Fruit fly (Drosophila melanogaster) whole organism, embryonic: ENCODE results near the gene IleRS-m.

Experiments
- Bgb ChIP-seq: fragments of 200-800 bp; sonication (Bioruptor generic); IDR thresholded peaks from 2 replicates; pipeline ENCODE4 v1.3.6; 2022; ENCODE audit warnings: missing biosample characterization, missing genetic modification characterization; ENCODE audit not compliant: partially characterized antibody
- BtbVII ChIP-seq: fragments of 200-800 bp; sonication (Bioruptor generic); optimal IDR thresholded peaks from 3 replicates; lab custom pipeline; 2017; ENCODE audit warnings: missing biosample characterization, mild to moderate bottlenecking, missing genetic modification characterization
- Bteb2 ChIP-seq: fragments of 200-800 bp; sonication (Bioruptor generic); optimal IDR thresholded peaks from 2 replicates; lab custom pipeline; 2016; ENCODE audit warnings: missing biosample characterization, missing genetic modification characterization
- CG10543 ChIP-seq: fragments of 200-800 bp; sonication (Bioruptor generic); optimal IDR thresholded peaks from 3 replicates; lab custom pipeline; 2017; ENCODE audit warnings: missing biosample characterization, mild to moderate bottlenecking, missing genetic modification characterization, moderate library complexity
- CG11093 ChIP-seq: fragments of 200-800 bp; sonication (Bioruptor generic); IDR thresholded peaks from 3 replicates; pipeline ENCODE4 v1.3.6; 2022; ENCODE audit warnings: missing biosample characterization, missing genetic modification characterization
- CG11456 ChIP-seq: fragments of 200-800 bp; sonication (Bioruptor generic); IDR thresholded peaks from 3 replicates; pipeline ENCODE4 v1.3.6; 2022; ENCODE audit warnings: missing biosample characterization, missing genetic modification characterization
- CG12299 ChIP-seq: fragments of 200-800 bp; sonication (Bioruptor generic); optimal IDR thresholded peaks from 2 replicates; lab custom pipeline; 2018; ENCODE audit warnings: missing biosample characterization, mild to moderate bottlenecking, missing genetic modification characterization
- CG12769 ChIP-seq: fragments of 200-800 bp; sonication (Bioruptor generic); optimal IDR thresholded peaks from 2 replicates; lab custom pipeline; 2019; ENCODE audit warnings: missing biosample characterization, mild to moderate bottlenecking, missing genetic modification characterization, moderate library complexity
- CG13424 ChIP-seq: fragments of 200-800 bp; sonication (Bioruptor generic); optimal IDR thresholded peaks from 2 replicates; lab custom pipeline; 2019; ENCODE audit warnings: missing biosample characterization, mild to moderate bottlenecking, missing genetic modification characterization, moderate library complexity
- CG14014 ChIP-seq: fragments of 200-800 bp; sonication (Bioruptor generic); IDR thresholded peaks from 2 replicates; pipeline ENCODE4 v1.3.6; 2022; ENCODE audit warnings: missing biosample characterization, missing genetic modification characterization
- CG14860 ChIP-seq: fragments of 200-800 bp; sonication (Bioruptor generic); IDR thresholded peaks from 3 replicates; pipeline ENCODE4 v1.3.6; 2022; ENCODE audit warnings: missing biosample characterization, missing genetic modification characterization; ENCODE audit not compliant: partially characterized antibody
- CG14965 ChIP-seq: fragments of 200-800 bp; sonication (Bioruptor generic); optimal IDR thresholded peaks from 2 replicates; lab custom pipeline; 2016; ENCODE audit warnings: missing biosample characterization, missing genetic modification characterization, borderline replicate concordance
- CG1602 ChIP-seq: fragments of 200-800 bp; sonication (Bioruptor generic); optimal IDR thresholded peaks from 3 replicates; lab custom pipeline; 2016; ENCODE audit warnings: missing biosample characterization, missing genetic modification characterization
- CG17802 ChIP-seq: fragments of 200-800 bp; sonication (Bioruptor generic); optimal IDR thresholded peaks from 2 replicates; lab custom pipeline; 2018; ENCODE audit warnings: missing biosample characterization, mild to moderate bottlenecking, missing genetic modification characterization, moderate library complexity
- CG18011 ChIP-seq: fragments of 200-800 bp; sonication (Bioruptor generic); optimal IDR thresholded peaks from 2 replicates; lab custom pipeline; 2017; ENCODE audit warnings: missing biosample characterization, missing genetic modification characterization, mild to moderate bottlenecking, moderate library complexity, missing genotype
- CG3838 ChIP-seq: fragments of 200-800 bp; sonication (Bioruptor generic); optimal IDR thresholded peaks from 3 replicates; lab custom pipeline; 2016; ENCODE audit warnings: missing biosample characterization, missing genetic modification characterization
- CG6791 ChIP-seq: fragments of 200-800 bp; sonication (Bioruptor generic); IDR thresholded peaks from 3 replicates; pipeline ENCODE4 v1.3.6; 2022; ENCODE audit warnings: missing biosample characterization, missing genetic modification characterization; ENCODE audit not compliant: partially characterized antibody
- Chrac-16 ChIP-seq: fragments of 200-800 bp; sonication (Bioruptor generic); optimal IDR thresholded peaks from 3 replicates; lab custom pipeline; 2016; ENCODE audit warnings: missing biosample characterization, missing genetic modification characterization
- D19A ChIP-seq: fragments of 200-800 bp; optimal IDR thresholded peaks from 3 replicates; lab custom pipeline; 2019; ENCODE audit warnings: missing biosample characterization, mild to moderate bottlenecking, missing genetic modification characterization, moderate library complexity
- Ets65A ChIP-seq: fragments of 200-800 bp; sonication (Bioruptor generic); peaks from one replicate; lab custom pipeline; 2016; ENCODE audit warnings: missing biosample characterization, missing genetic modification characterization
- Fer3 ChIP-seq: fragments of 200-800 bp; sonication (Bioruptor generic); optimal IDR thresholded peaks from 2 replicates; lab custom pipeline; 2018; ENCODE audit warnings: missing biosample characterization, mild to moderate bottlenecking, missing genetic modification characterization, moderate library complexity
- H2.0 ChIP-seq: fragments of 200-800 bp; sonication (Bioruptor generic); IDR thresholded peaks from 2 replicates; pipeline ENCODE4 v1.3.6; 2022; ENCODE audit warnings: missing biosample characterization, missing genetic modification characterization
- Lpt ChIP-seq: fragments of >200 bp; optimal IDR thresholded peaks from 2 replicates; lab custom pipeline; 2018; ENCODE audit warnings: missing biosample characterization, missing genetic modification characterization
- MBD-R2 ChIP-seq: fragments of 200-800 bp; sonication (Bioruptor generic); IDR thresholded peaks from 2 replicates; pipeline ENCODE4 v1.3.6; 2022; ENCODE audit warnings: missing biosample characterization, missing genetic modification characterization
- Mes4 ChIP-seq: fragments of 200-800 bp; sonication (Bioruptor generic); optimal IDR thresholded peaks from 2 replicates; lab custom pipeline; 2016; ENCODE audit warnings: missing biosample characterization, missing genetic modification characterization
- Nf-YC ChIP-seq: fragments of 200-800 bp; optimal IDR thresholded peaks from 3 replicates; lab custom pipeline; 2019; ENCODE audit warnings: missing biosample characterization, mild to moderate bottlenecking, missing genetic modification characterization, moderate library complexity
- Poxn ChIP-seq: fragments of 200-800 bp; sonication (Bioruptor generic); IDR thresholded peaks from 2 replicates; pipeline ENCODE4 v1.3.6; 2022; ENCODE audit warnings: missing biosample characterization, missing genetic modification characterization
- Ravus ChIP-seq: fragments of 200-800 bp; sonication (Bioruptor generic); IDR thresholded peaks from 2 replicates; pipeline ENCODE4 v1.3.6; 2022; ENCODE audit warnings: missing biosample characterization, missing genetic modification characterization
- ab ChIP-seq: fragments of 200-800 bp; sonication (Bioruptor generic); optimal IDR thresholded peaks from 2 replicates; lab custom pipeline; 2016; ENCODE audit warnings: missing biosample characterization, missing genetic modification characterization
- al ChIP-seq: fragments of 200-800 bp; sonication (Bioruptor generic); IDR thresholded peaks from 2 replicates; pipeline ENCODE4 v1.3.6; 2022; ENCODE audit warnings: missing biosample characterization, missing genetic modification characterization
- ara ChIP-seq: fragments of 200-800 bp; sonication (Bioruptor generic); IDR thresholded peaks from 2 replicates; pipeline ENCODE4 v1.3.6; 2022; ENCODE audit warnings: missing biosample characterization, missing genetic modification characterization
- ase ChIP-seq: fragments of 200-800 bp; sonication (Bioruptor generic); IDR thresholded peaks from 3 replicates; pipeline ENCODE4 v1.3.6; 2022; ENCODE audit warnings: missing biosample characterization, missing genetic modification characterization
- ash1 ChIP-seq: fragments of 200-800 bp; sonication (Bioruptor generic); optimal IDR thresholded peaks from 2 replicates; lab custom pipeline; 2018; ENCODE audit warnings: missing biosample characterization, mild to moderate bottlenecking, missing genetic modification characterization
- caup ChIP-seq: fragments of 200-800 bp; sonication (Bioruptor generic); optimal IDR thresholded peaks from 3 replicates; lab custom pipeline; 2017; ENCODE audit warnings: missing biosample characterization, mild to moderate bottlenecking, missing genetic modification characterization, moderate library complexity; ENCODE audit not compliant: severe bottlenecking
- danr ChIP-seq: fragments of 200-800 bp; sonication (Bioruptor generic); IDR thresholded peaks from 2 replicates; pipeline ENCODE4 v1.3.6; 2022; ENCODE audit warnings: missing biosample characterization, missing genetic modification characterization
- emc ChIP-seq: fragments of 200-800 bp; sonication (Bioruptor generic); optimal IDR thresholded peaks from 2 replicates; lab custom pipeline; 2016; ENCODE audit warnings: missing biosample characterization, missing genetic modification characterization
- esg ChIP-seq: fragments of 200-800 bp; sonication (Bioruptor generic); conservative IDR thresholded peaks from 2 replicates; pipeline ENCODE4 v1.3.6; 2022; ENCODE audit warnings: missing biosample characterization, missing genetic modification characterization
- eve ChIP-seq, 2 experiments: fragments of >200 bp; optimal IDR thresholded peaks; 2 replicates each; lab custom pipeline; 2017; ENCODE audit warnings: missing biosample characterization in 2 of 2, missing genetic modification characterization in 2 of 2
- fu2 ChIP-seq: fragments of 200-800 bp; sonication (Bioruptor generic); optimal IDR thresholded peaks from 2 replicates; lab custom pipeline; 2016; ENCODE audit warnings: missing biosample characterization, missing genetic modification characterization
- gcm2 ChIP-seq: fragments of 200-800 bp; sonication (Bioruptor generic); optimal IDR thresholded peaks from 2 replicates; lab custom pipeline; 2016; ENCODE audit warnings: missing biosample characterization, missing genetic modification characterization
- gem ChIP-seq: fragments of 200-800 bp; sonication (Bioruptor generic); optimal IDR thresholded peaks from 2 replicates; lab custom pipeline; 2019; ENCODE audit warnings: missing biosample characterization, mild to moderate bottlenecking, missing genetic modification characterization, moderate library complexity
- ham ChIP-seq: fragments of 200-800 bp; sonication (Bioruptor generic); IDR thresholded peaks from 2 replicates; pipeline ENCODE4 v1.3.6; 2022; ENCODE audit warnings: missing biosample characterization, missing genetic modification characterization
- lilli ChIP-seq: fragments of 200-800 bp; sonication (Bioruptor generic); optimal IDR thresholded peaks from 3 replicates; lab custom pipeline; 2016; ENCODE audit warnings: missing biosample characterization, missing genetic modification characterization
- mam ChIP-seq: fragments of 200-800 bp; sonication (Bioruptor generic); optimal IDR thresholded peaks from 3 replicates; lab custom pipeline; 2016; ENCODE audit warnings: missing biosample characterization, missing genetic modification characterization
- pb ChIP-seq: fragments of 200-800 bp; sonication (Bioruptor generic); optimal IDR thresholded peaks from 3 replicates; lab custom pipeline; 2016; ENCODE audit warnings: missing biosample characterization, missing genetic modification characterization
- pros ChIP-seq: fragments of 200-800 bp; sonication (Bioruptor generic); optimal IDR thresholded peaks from 3 replicates; lab custom pipeline; 2019; ENCODE audit warnings: missing biosample characterization, mild to moderate bottlenecking, missing genetic modification characterization, moderate library complexity
- sens-2 ChIP-seq: fragments of 200-800 bp; sonication (Bioruptor generic); IDR thresholded peaks from 2 replicates; pipeline ENCODE4 v1.3.6; 2022; ENCODE audit warnings: missing biosample characterization, missing genetic modification characterization
- sqz ChIP-seq: fragments of 200-800 bp; sonication (Bioruptor generic); optimal IDR thresholded peaks from 3 replicates; lab custom pipeline; 2018; ENCODE audit warnings: missing biosample characterization, mild to moderate bottlenecking, missing genetic modification characterization
- stwl ChIP-seq: fragments of 200-800 bp; sonication (Bioruptor generic); optimal IDR thresholded peaks from 3 replicates; lab custom pipeline; 2018; ENCODE audit warnings: missing biosample characterization, mild to moderate bottlenecking, missing genetic modification characterization, moderate library complexity
- tap ChIP-seq: fragments of 200-800 bp; optimal IDR thresholded peaks from 3 replicates; lab custom pipeline; 2019; ENCODE audit warnings: missing biosample characterization, mild to moderate bottlenecking, missing genetic modification characterization, moderate library complexity
- vnd ChIP-seq: fragments of 200-800 bp; sonication (Bioruptor generic); IDR thresholded peaks from 3 replicates; pipeline ENCODE4 v1.3.6; 2022; ENCODE audit warnings: missing biosample characterization, missing genetic modification characterization; ENCODE audit not compliant: partially characterized antibody

The IleRS-m gene

DNA sequence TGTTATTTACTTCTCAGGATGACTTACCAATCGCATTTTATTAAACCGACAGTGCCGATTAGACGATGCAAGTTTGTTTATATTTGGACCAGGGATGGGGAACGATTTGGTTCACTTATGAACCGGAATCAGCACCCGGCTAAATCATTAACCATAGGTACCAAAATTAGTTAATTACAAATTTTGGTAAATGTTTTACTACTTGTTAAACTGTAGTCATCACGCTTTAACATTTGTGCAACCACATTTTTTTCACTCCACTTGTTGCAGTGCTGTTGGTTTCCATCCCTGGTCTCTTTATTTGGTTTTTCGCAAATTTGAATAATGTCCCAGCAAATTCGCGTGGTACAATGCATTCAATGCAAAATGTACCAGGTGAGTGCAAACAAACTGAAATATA, 5.4 kb downstream of the IleRS-m start, which contains the start of the genes IntS9 and CG43295 (continued):
- TF ChIP-seq BtbVII (GFP tag; lab: Kevin White, UChicago) (no peak), pb (GFP tag; lab: Kevin White, UChicago) (peak; percentile 70), CG12769 (no peak), Nf-YC (tag; lab: Kevin White, UChicago) (no peak), CG1602 (GFP tag; lab: Kevin White, UChicago) (peak; percentile 81), Chrac-16 (GFP tag; lab: Kevin White, UChicago) (peak; percentile 89), Poxn (0 out of 2 replicates have a peak, but pooled peaks have one; percentile 8), D19A (tag; lab: Kevin White, UChicago) (no peak), stwl (peak; percentile 56), CG6791 (GFP tag; lab: Robert Waterston, UW) (no peak), H2.0 (peak; percentile 84), fu2 (GFP tag; lab: Kevin White, UChicago) (peak; percentile 80), CG18011 (GFP tag; lab: Kevin White, UChicago) (peak; percentile 70), eve (GFP tag; optimal IDR thresholded peaks at IDR 0.05; lab: Kevin White, UChicago) (no peak), CG11093 (GFP tag; lab: Robert Waterston, UW) (peak; percentile 67; the same call in 1 of the 3 replicates), pros (no peak), danr (GFP tag; lab: Robert Waterston, UW) (peak; percentile 44), CG10543 (no peak), CG17802 (tag; lab: Kevin White, UChicago) (peak; percentile 64), Fer3 (tag; lab: Kevin White, UChicago) (peak; percentile 74), MBD-R2 (GFP tag; lab: Robert Waterston, UW) (peak; percentile 94), gem (tag; lab: Kevin White, UChicago) (no peak), gcm2 (GFP tag; lab: Kevin White, UChicago) (peak; percentile 75), CG13424 (tag; lab: Kevin White, UChicago) (peak; percentile 78), esg (GFP tag; lab: Robert Waterston, UW) (peak; percentile 81), CG14965 (GFP tag; lab: Kevin White, UChicago) (no peak), ab (GFP tag; lab: Kevin White, UChicago) (peak; percentile 75), emc (GFP tag; lab: Kevin White, UChicago) (peak; percentile 53), mam (GFP tag; lab: Kevin White, UChicago) (peak; percentile 89), al (GFP tag; lab: Robert Waterston, UW) (peak; percentile 80), lilli (GFP tag; lab: Kevin White, UChicago) (peak; percentile 93), Ravus (GFP tag; lab: Robert Waterston, UW) (peak; percentile 51), CG12299 (tag; lab: Kevin White, UChicago) (peak; percentile 39), ash1 (no peak), CG3838 (peak; percentile 33), ase (GFP tag; lab: Robert Waterston, UW) (peak; percentile 79), sens-2 (GFP tag; lab: Robert Waterston, UW) (peak; percentile 77; the same call in 1 of the 2 replicates), CG11456 (peak; percentile 80), vnd (no peak), Ets65A (GFP tag; lab: Kevin White, UChicago) (peak; percentile 99), ham (0 out of 2 replicates have a peak, but pooled peaks have one; percentile 19), Bteb2 (GFP tag; lab: Kevin White, UChicago) (peak; percentile 80), Bgb (GFP tag; lab: Robert Waterston, UW) (no peak), tap (tag; lab: Kevin White, UChicago) (no peak), caup (GFP tag; lab: Kevin White, UChicago) (peak; percentile 74), Lpt (GFP tag; lab: Kevin White, UChicago) (no peak), CG14014 (peak; percentile 71), CG14860 (no peak), Mes4 (GFP tag; lab: Kevin White, UChicago) (peak; percentile 82), sqz (no peak), ara (GFP tag; lab: Robert Waterston, UW) (peak; percentile 87)
